Worm (Caenorhabditis elegans) whole organism, mixed stage, embryonic: ENCODE measurements around the gene cdr-3.
"Not testable (repeated sequence)": the region's sequence is repeated elsewhere in the genome, so short reads cannot be mapped to it uniquely, and the experiment has no call there.

Experiments
- bed-3 ChIP-seq: fragments of 200-800 bp; sonication (Bioruptor generic); optimal IDR thresholded peaks from 3 replicates; lab custom pipeline; 2018; ENCODE audit warnings: mild to moderate bottlenecking, missing genetic modification characterization, moderate library complexity, missing compliant biosample characterization
- blmp-1 ChIP-seq: fragments of 150-350 bp; optimal IDR thresholded peaks from 2 replicates; lab custom pipeline; 2014; ENCODE audit warnings: missing biosample characterization, missing genetic modification characterization
- ceh-39 ChIP-seq: fragments of 150-350 bp; optimal IDR thresholded peaks from 2 replicates; lab custom pipeline; 2014; ENCODE audit warnings: missing biosample characterization, missing genetic modification characterization
- ceh-43 ChIP-seq: fragments of 200-800 bp; sonication (Bioruptor generic); optimal IDR thresholded peaks from 2 replicates; lab custom pipeline; 2018; ENCODE audit warnings: mild to moderate bottlenecking, missing genetic modification characterization, moderate library complexity, missing compliant biosample characterization
- ceh-83 ChIP-seq: fragments of 200-800 bp; sonication (Bioruptor generic); optimal IDR thresholded peaks from 2 replicates; lab custom pipeline; 2018; ENCODE audit warnings: mild to moderate bottlenecking, missing genetic modification characterization, missing compliant biosample characterization
- ces-1 ChIP-seq: fragments of 150-350 bp; optimal IDR thresholded peaks from 2 replicates; lab custom pipeline; 2014; ENCODE audit warnings: missing biosample characterization, missing genetic modification reagents, missing genetic modification characterization
- cnd-1 ChIP-seq: fragments of 200-800 bp; sonication (Bioruptor generic); optimal IDR thresholded peaks from 2 replicates; lab custom pipeline; 2018; ENCODE audit warnings: mild to moderate bottlenecking, missing genetic modification characterization, missing compliant biosample characterization
- drap-1 ChIP-seq: fragments of 200-800 bp; sonication (Bioruptor generic); optimal IDR thresholded peaks from 3 replicates; lab custom pipeline; 2018; ENCODE audit warnings: mild to moderate bottlenecking, missing genetic modification characterization, missing compliant biosample characterization
- elt-1 ChIP-seq: sonication (generic microtip); optimal IDR thresholded peaks from 2 replicates; lab custom pipeline; 2017; ENCODE audit warnings: missing genetic modification characterization, mild to moderate bottlenecking, missing compliant biosample characterization, antibody characterized with exemption, moderate library complexity, borderline replicate concordance; ENCODE audit not compliant: insufficient read depth
- flh-1 ChIP-seq: fragments of 200-800 bp; sonication (Bioruptor generic); optimal IDR thresholded peaks from 2 replicates; lab custom pipeline; 2018; ENCODE audit warnings: mild to moderate bottlenecking, missing genetic modification characterization, moderate library complexity, missing compliant biosample characterization
- ham-2 ChIP-seq: fragments of 200-800 bp; sonication (Bioruptor generic); optimal IDR thresholded peaks from 2 replicates; lab custom pipeline; 2018; ENCODE audit warnings: mild to moderate bottlenecking, missing genetic modification characterization, missing compliant biosample characterization
- hlh-1 ChIP-seq: fragments of 150-350 bp; optimal IDR thresholded peaks from 2 replicates; lab custom pipeline; 2014; ENCODE audit warnings: missing biosample characterization, missing genetic modification reagents, missing genetic modification characterization
- lin-13 ChIP-seq: fragments of 150-350 bp; optimal IDR thresholded peaks from 2 replicates; lab custom pipeline; 2014; ENCODE audit warnings: missing biosample characterization, missing genetic modification characterization
- lin-32 ChIP-seq: fragments of 200-800 bp; sonication (Bioruptor generic); optimal IDR thresholded peaks from 2 replicates; lab custom pipeline; 2018; ENCODE audit warnings: mild to moderate bottlenecking, missing genetic modification characterization, missing compliant biosample characterization
- lsy-2 ChIP-seq: fragments of 150-350 bp; optimal IDR thresholded peaks from 2 replicates; lab custom pipeline; 2014; ENCODE audit warnings: missing biosample characterization, missing genetic modification characterization
- mab-5 ChIP-seq: fragments of 150-350 bp; optimal IDR thresholded peaks from 2 replicates; lab custom pipeline; 2014; ENCODE audit warnings: missing biosample characterization, missing genetic modification characterization
- mep-1 ChIP-seq: fragments of 150-350 bp; optimal IDR thresholded peaks from 2 replicates; lab custom pipeline; 2017; ENCODE audit warnings: missing biosample characterization, missing genetic modification reagents, missing genetic modification characterization, inconsistent platforms
- nhr-2 ChIP-seq: fragments of 150-350 bp; optimal IDR thresholded peaks from 2 replicates; lab custom pipeline; 2014; ENCODE audit warnings: missing biosample characterization, missing genetic modification characterization
- nhr-237 ChIP-seq: fragments of 150-350 bp; optimal IDR thresholded peaks from 2 replicates; lab custom pipeline; 2014; ENCODE audit warnings: missing biosample characterization, missing genetic modification characterization
- nhr-28 ChIP-seq: fragments of 150-350 bp; optimal IDR thresholded peaks from 2 replicates; lab custom pipeline; 2014; ENCODE audit warnings: missing biosample characterization, missing genetic modification characterization
- nhr-76 ChIP-seq: sonication (generic microtip); optimal IDR thresholded peaks from 2 replicates; lab custom pipeline; 2017; ENCODE audit warnings: missing biosample characterization, missing genetic modification characterization
- pha-4 ChIP-seq: fragments of 150-350 bp; optimal IDR thresholded peaks from 2 replicates; lab custom pipeline; 2018; ENCODE audit warnings: missing biosample characterization, missing genetic modification reagents, missing genetic modification characterization
- sem-2 ChIP-seq: fragments of 200-800 bp; sonication (Bioruptor generic); optimal IDR thresholded peaks from 2 replicates; lab custom pipeline; 2018; ENCODE audit warnings: mild to moderate bottlenecking, missing genetic modification characterization, missing compliant biosample characterization
- sptf-1 ChIP-seq: sonication (generic microtip); optimal IDR thresholded peaks from 2 replicates; lab custom pipeline; 2017; ENCODE audit warnings: mild to moderate bottlenecking, missing genetic modification characterization, moderate library complexity, missing compliant biosample characterization
- tbx-8 ChIP-seq: fragments of 200-800 bp; sonication (Bioruptor generic); optimal IDR thresholded peaks from 2 replicates; lab custom pipeline; 2018; ENCODE audit warnings: mild to moderate bottlenecking, missing genetic modification characterization, moderate library complexity, missing compliant biosample characterization
- unc-120 ChIP-seq: sonication (generic microtip); optimal IDR thresholded peaks from 2 replicates; lab custom pipeline; 2017; ENCODE audit warnings: missing genetic modification characterization, missing compliant biosample characterization; ENCODE audit not compliant: poor library complexity, severe bottlenecking
- unc-39 ChIP-seq: fragments of 150-350 bp; optimal IDR thresholded peaks from 2 replicates; lab custom pipeline; 2014; ENCODE audit warnings: missing biosample characterization, missing genetic modification characterization
- zip-8 ChIP-seq: fragments of 150-350 bp; optimal IDR thresholded peaks from 2 replicates; lab custom pipeline; 2014; ENCODE audit warnings: missing biosample characterization, missing genetic modification characterization
- ztf-11 ChIP-seq: fragments of 150-350 bp; optimal IDR thresholded peaks from 2 replicates; lab custom pipeline; 2014; ENCODE audit warnings: missing biosample characterization, missing genetic modification characterization

The cdr-3 gene

DNA sequence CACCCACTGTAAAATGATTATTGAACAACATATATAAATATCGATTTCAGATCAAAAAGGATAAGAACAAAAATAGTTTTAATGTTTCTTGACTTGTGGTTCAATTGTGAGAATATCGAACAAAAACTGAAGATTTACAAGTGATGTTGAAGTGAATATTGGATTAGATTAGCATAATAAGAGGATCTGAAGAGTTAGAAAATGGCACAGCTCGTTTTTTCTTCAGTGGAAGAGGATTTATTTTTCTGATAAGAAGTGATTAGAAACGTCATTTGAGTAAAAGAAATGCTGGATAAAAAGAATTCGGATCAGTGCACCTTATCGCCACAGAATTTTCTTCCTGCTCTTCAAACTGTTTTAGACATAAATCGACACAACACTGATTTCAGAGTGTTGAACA, 21.5 kb downstream of the cdr-3 start, which contains the start of gene twk-14:
TSS of gene twk-14 (minus strand) at position 8 of the 400 bp plus-strand sequence.
- no peak for TF ChIP-seq cnd-1 (tag; lab: Kevin White, UChicago)
- no peak for TF ChIP-seq mab-5
- no peak for TF ChIP-seq flh-1 (GFP tag; lab: Kevin White, UChicago)
- no peak for TF ChIP-seq pha-4 (tag; lab: Kevin White, UChicago)
- no peak for TF ChIP-seq lin-32 (GFP tag; lab: Kevin White, UChicago)
- TF ChIP-seq ham-2 (GFP tag; lab: Kevin White, UChicago), result no peak

DNA sequence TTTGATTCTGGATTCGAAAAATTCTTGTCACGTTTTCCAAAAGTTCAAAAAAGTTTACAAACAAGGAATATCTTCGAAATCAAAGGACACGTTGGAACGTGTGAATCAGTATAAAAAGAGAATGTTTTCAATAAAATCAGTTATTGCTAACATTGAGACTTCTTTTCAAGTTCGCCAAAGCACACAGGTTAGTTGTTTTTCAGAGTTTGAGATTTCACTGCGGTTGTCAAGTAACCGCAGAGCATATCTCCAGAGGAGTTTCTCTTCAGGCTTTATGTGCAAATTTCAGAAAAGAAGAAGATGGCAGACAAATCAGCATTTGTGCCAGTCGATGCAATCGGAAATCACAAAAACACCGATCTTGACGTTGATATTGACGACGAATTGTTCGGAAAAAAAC, 31.0 kb downstream of the cdr-3 start, which contains the start of gene K01D12.15:
TSS of gene K01D12.15 (plus strand) at position 301 of the 400 bp plus-strand sequence.
- TF ChIP-seq nhr-28, result no peak
- no peak for TF ChIP-seq nhr-237 (tag; lab: Kevin White, UChicago)
- no peak for TF ChIP-seq flh-1 (GFP tag; lab: Kevin White, UChicago)
- no peak for TF ChIP-seq sem-2 (GFP tag; lab: Kevin White, UChicago)
- no peak for TF ChIP-seq ces-1 (GFP tag; lab: Kevin White, UChicago)
- TF ChIP-seq sptf-1 (tag; lab: Kevin White, UChicago), result no peak
- TF ChIP-seq ceh-43 (GFP tag; lab: Kevin White, UChicago), result no peak
- no peak for TF ChIP-seq unc-39 (tag; lab: Kevin White, UChicago)
- no peak for TF ChIP-seq ham-2 (GFP tag; lab: Kevin White, UChicago)
- no peak for TF ChIP-seq nhr-76 (tag; lab: Kevin White, UChicago)
- no peak for TF ChIP-seq hlh-1 (tag; lab: Kevin White, UChicago)
- no peak for TF ChIP-seq lsy-2
- no peak for TF ChIP-seq lin-13 (tag; lab: Kevin White, UChicago)
- TF ChIP-seq blmp-1 (tag; lab: Kevin White, UChicago), result no peak
- no peak for TF ChIP-seq cnd-1 (tag; lab: Kevin White, UChicago)
- no peak for TF ChIP-seq ztf-11 (tag; lab: Kevin White, UChicago)

DNA sequence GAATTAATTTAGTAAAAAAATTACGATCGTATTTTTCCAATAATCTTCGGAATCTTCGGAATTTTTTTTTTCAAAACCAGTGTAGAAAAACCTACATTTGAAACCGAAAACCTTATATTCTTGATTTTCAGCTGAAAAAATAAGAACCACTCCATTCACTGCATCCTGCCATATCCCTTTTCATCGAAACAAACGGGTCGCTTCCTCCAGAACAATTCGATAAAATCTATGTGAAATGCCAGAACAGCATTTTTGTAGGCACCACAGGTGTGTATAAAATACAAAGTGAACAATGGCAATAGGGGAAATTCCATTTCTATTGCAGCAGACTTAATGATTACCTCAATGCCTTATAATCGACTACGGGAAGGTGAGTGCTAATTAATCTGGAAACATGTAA, 39.9 kb downstream of the cdr-3 start, which contains the start of gene K01D12.1:
TSS of gene K01D12.1 (plus strand) at position 301 of the 400 bp plus-strand sequence.
- TF ChIP-seq zip-8 (no peak), ces-1 (GFP tag; lab: Kevin White, UChicago) (no peak), blmp-1 (tag; lab: Kevin White, UChicago) (no peak), lin-13 (tag; lab: Kevin White, UChicago) (no peak), sptf-1 (tag; lab: Kevin White, UChicago) (no peak), nhr-2 (no peak), lin-32 (GFP tag; lab: Kevin White, UChicago) (no peak), ceh-39 (tag; lab: Kevin White, UChicago) (no peak), elt-1 (no peak), mab-5 (no peak), ceh-83 (GFP tag; lab: Kevin White, UChicago) (no peak), unc-39 (tag; lab: Kevin White, UChicago) (no peak), nhr-237 (tag; lab: Kevin White, UChicago) (no peak), nhr-28 (no peak), tbx-8 (GFP tag; lab: Kevin White, UChicago) (no peak), ztf-11 (tag; lab: Kevin White, UChicago) (no peak), ham-2 (GFP tag; lab: Kevin White, UChicago) (no peak), unc-120 (tag; lab: Kevin White, UChicago) (no peak), mep-1 (tag; lab: Kevin White, UChicago) (no peak)

DNA sequence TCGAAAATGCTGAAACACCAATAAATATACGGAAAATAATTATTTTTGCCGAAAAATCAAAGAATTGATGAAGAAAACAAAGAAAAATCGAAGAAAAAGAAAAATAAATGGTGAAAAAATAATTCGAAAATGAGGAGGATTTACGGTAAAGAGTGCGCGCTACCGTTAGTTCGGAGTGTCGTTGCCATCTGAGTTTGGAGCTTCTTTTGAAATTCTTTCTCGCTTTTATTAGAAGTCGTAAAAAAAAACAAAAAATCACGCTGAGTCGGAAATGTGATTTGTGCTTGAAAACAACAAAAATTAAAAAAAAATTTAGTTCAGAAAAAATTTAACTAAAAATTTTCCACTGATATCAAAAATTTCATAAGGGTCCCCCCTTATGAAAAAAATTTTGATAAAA, 42.9 kb downstream of the cdr-3 start, which contains the start of gene F23H12.10:
TSS of gene F23H12.10 (minus strand) at position 12 of the 400 bp plus-strand sequence.
- TF ChIP-seq sem-2 (GFP tag; lab: Kevin White, UChicago); bed-3; lin-32 (GFP tag; lab: Kevin White, UChicago): not testable (repeated sequence)
- TF ChIP-seq, all 35 proteins: peak for 0; not testable (repeated sequence) for 35

DNA sequence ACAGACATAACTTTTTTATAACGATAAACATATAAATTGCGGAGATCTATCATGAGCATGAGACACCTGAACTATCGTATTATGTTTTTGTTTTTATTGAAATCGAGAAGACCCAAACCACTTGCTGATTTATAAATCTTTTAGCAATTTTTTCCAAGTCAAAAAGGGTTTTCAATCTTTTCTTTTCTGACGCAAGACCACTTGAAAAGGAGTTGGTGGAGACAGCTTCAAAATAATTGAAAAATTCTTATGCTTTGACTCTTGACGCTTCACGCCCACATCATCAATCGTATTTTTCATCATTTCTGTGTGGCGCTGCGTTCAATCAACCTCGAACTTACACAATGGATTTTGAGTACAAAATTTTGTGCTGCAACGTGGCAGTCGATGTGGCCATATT, 45.8 kb downstream of the cdr-3 start, which contains the start of gene F23H12.7:
TSS of gene F23H12.7 (plus strand) at position 301 of the 400 bp plus-strand sequence.
- TF ChIP-seq drap-1, result no peak
